Worm (Caenorhabditis elegans): Measurements from ENCODE around the gene R11D1.2.

DNA sequence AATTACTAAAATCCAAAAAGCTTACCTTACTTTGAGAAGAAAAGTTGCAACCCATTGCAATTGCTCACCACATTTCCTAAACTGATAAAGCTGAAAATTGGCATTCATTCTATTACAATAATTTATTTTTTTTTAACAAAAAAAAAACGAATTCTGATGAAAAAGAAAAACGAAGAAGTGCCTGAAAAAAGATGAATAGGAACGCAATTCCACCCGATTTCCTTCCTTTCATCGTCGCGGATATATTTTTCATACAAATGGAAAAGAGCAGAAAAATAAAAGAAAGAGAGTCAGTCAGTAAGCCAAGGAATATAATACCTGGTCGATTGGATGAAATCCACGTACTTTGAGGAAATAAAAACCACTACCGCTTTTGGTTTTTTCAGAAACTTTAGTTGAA is 46.4 kb downstream of the R11D1.2 start, which contains the start of gene gpa-13:
- TF ChIP-seq lin-40 (tag; optimal IDR thresholded peaks at IDR 0.05) (no peak), B0019.2 (GFP tag; conservative IDR thresholded peaks at IDR 0.05) (no peak), let-526 (GFP tag; IDR thresholded peaks at IDR 0.05) (no peak), somi-1 (GFP tag; optimal IDR thresholded peaks at IDR 0.05) (no peak)
